Worm (Caenorhabditis elegans) whole organism, L1 larva: ENCODE results near the gene T08G5.15.

ENCODE experiments used
- egl-27 ChIP-seq, 2 experiments: fragments of 150-350 bp in 1 of 2; sonication (generic microtip); optimal IDR thresholded peaks; 3 replicates each; lab custom pipeline; 2017 to 2018; ENCODE audit warnings: missing biosample characterization in 2 of 2, missing genetic modification characterization in 2 of 2, missing genetic modification reagents in 2 of 2
- hpl-2 ChIP-seq: fragments of 150-350 bp; optimal IDR thresholded peaks from 2 replicates; lab custom pipeline; 2014; ENCODE audit warnings: missing biosample characterization, missing genetic modification reagents, missing genetic modification characterization
- mdl-1 ChIP-seq, 2 experiments: fragments of 150-350 bp; optimal IDR thresholded peaks; 2 replicates each; lab custom pipeline; 2014 to 2017; ENCODE audit warnings: missing biosample characterization in 2 of 2, missing genetic modification characterization in 2 of 2, inconsistent platforms in 1 of 2
- mep-1 ChIP-seq: fragments of 150-350 bp; optimal IDR thresholded peaks from 2 replicates; lab custom pipeline; 2014; ENCODE audit warnings: missing biosample characterization, missing genetic modification characterization
- nhr-12 ChIP-seq: sonication (generic microtip); optimal IDR thresholded peaks from 2 replicates; lab custom pipeline; 2017; ENCODE audit warnings: missing biosample characterization, missing genetic modification characterization
- nhr-20 ChIP-seq: sonication (generic microtip); optimal IDR thresholded peaks from 2 replicates; lab custom pipeline; 2016; ENCODE audit warnings: mild to moderate bottlenecking, missing genetic modification characterization, missing compliant biosample characterization
- nhr-237 ChIP-seq: fragments of 150-350 bp; optimal IDR thresholded peaks from 2 replicates; lab custom pipeline; 2014; ENCODE audit warnings: missing biosample characterization, missing genetic modification characterization
- nhr-76 ChIP-seq: sonication (generic microtip); optimal IDR thresholded peaks from 2 replicates; lab custom pipeline; 2017; ENCODE audit warnings: missing biosample characterization, missing genetic modification characterization
- pag-3 ChIP-seq: sonication (generic microtip); optimal IDR thresholded peaks from 2 replicates; lab custom pipeline; 2017; ENCODE audit warnings: missing genetic modification characterization, mild to moderate bottlenecking, missing compliant biosample characterization, antibody characterized with exemption, borderline replicate concordance; ENCODE audit not compliant: insufficient read depth
- rnt-1 ChIP-seq: sonication (generic microtip); optimal IDR thresholded peaks from 2 replicates; lab custom pipeline; 2016; ENCODE audit warnings: mild to moderate bottlenecking, missing genetic modification characterization, moderate library complexity, missing compliant biosample characterization
- skn-1 ChIP-seq: fragments of 150-350 bp; optimal IDR thresholded peaks from 2 replicates; lab custom pipeline; 2014; ENCODE audit warnings: missing biosample characterization, missing genetic modification characterization
- snpc-4 ChIP-seq: fragments of 150-350 bp; optimal IDR thresholded peaks from 2 replicates; lab custom pipeline; 2014; ENCODE audit warnings: missing biosample characterization, missing genetic modification characterization
- tbx-2 ChIP-seq: sonication (generic microtip); optimal IDR thresholded peaks from 2 replicates; lab custom pipeline; 2016; ENCODE audit warnings: missing genetic modification characterization, missing compliant biosample characterization
- ztf-11 ChIP-seq, 2 experiments: sonication (generic microtip); optimal IDR thresholded peaks; 2 replicates each; lab custom pipeline; 2016 to 2017; ENCODE audit warnings: missing genetic modification characterization in 2 of 2, missing biosample characterization in 1 of 2, missing compliant biosample characterization in 1 of 2

DNA sequence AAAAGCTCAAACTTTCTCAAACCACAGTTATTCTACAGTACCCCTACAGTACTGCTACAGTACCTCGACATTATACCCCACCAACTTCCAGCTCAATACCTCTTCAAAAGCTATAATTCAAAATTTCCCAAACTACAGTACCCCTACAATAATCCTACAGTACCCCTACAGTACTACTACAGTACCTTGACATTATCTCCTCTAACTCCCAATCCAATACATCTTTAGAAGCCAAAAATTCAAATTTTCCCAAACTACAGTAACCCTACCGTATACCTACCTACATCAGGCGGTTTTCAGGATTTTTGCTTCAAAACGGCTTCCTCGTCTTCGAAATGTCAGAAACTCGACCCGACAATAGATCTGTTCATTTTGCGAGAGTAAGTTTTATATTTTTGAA lies 34.6 kb upstream of the T08G5.15 start, which contains the start of gene F58D12.3:
- no peak for TF ChIP-seq hpl-2 (GFP tag; lab: Kevin White, UChicago)
- TF ChIP-seq nhr-76 (tag; lab: Kevin White, UChicago): no peak
- no peak for TF ChIP-seq pag-3 (tag; lab: Kevin White, UChicago)
- TF ChIP-seq nhr-237 (tag; lab: Kevin White, UChicago): no peak
- TF ChIP-seq mep-1 (tag; lab: Kevin White, UChicago): no peak
- no peak for TF ChIP-seq rnt-1
- no peak for TF ChIP-seq snpc-4 (tag; lab: Kevin White, UChicago)
- TF ChIP-seq tbx-2: no peak
- TF ChIP-seq nhr-20: no peak
- TF ChIP-seq egl-27 (tag; optimal IDR thresholded peaks at IDR 0.05; lab: Kevin White, UChicago): no peak
- TF ChIP-seq mdl-1 (tag; optimal IDR thresholded peaks at IDR 0.05; lab: Kevin White, UChicago): no peak
- TF ChIP-seq skn-1 (tag; lab: Kevin White, UChicago): no peak
- no peak for TF ChIP-seq nhr-12 (tag; lab: Kevin White, UChicago)
- no peak for TF ChIP-seq ztf-11 (tag; optimal IDR thresholded peaks at IDR 0.05; lab: Kevin White, UChicago)
